Fruit fly (Drosophila melanogaster): ENCODE measurements around the gene PTPMT1.

DNA sequence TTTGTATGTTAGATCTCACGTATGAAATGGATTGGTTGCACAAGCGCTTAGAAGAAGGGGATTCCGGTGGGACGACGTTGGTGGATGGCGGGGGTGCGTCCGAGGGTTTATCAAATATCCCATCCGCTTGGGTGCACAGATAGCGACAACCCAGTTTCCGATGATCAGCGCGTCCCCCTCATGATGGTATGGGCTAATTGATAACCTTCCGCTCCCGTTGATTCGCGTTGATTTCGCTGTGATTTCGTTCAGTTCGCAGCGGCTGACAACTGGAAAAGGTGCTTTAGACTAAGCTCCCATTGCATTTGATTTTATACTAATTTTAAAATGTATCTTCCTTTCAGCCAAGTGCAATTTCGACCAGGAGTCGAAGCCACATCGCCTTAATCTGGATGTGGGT, 31.4 kb downstream of the PTPMT1 start:
- TF ChIP-seq CG15336 (GFP tag; IDR thresholded peaks at IDR 0.05): no peak
- no peak for TF ChIP-seq Smox (GFP tag; optimal IDR thresholded peaks at IDR 0.05)
- TF ChIP-seq CG1621 (tag; optimal IDR thresholded peaks at IDR 0.05): no peak
- no peak for TF ChIP-seq CG10631 (GFP tag; optimal IDR thresholded peaks at IDR 0.05)
- no peak for TF ChIP-seq Blimp-1 (GFP tag; optimal IDR thresholded peaks at IDR 0.05)
- no peak for TF ChIP-seq CG4318 (GFP tag; optimal IDR thresholded peaks at IDR 0.05)

Data from whole organism, prepupa.